Fruit fly (Drosophila melanogaster) whole organism, embryonic: ENCODE results near the gene CG10413.

ENCODE experiments used
- D ChIP-seq, 2 experiments: fragments of 200-800 bp in 1 of 2; fragments of >200 bp in 1 of 2; sonication (Bioruptor generic) in 1 of 2; optimal IDR thresholded peaks; 2 replicates in 1 of 2; 3 replicates in 1 of 2; lab custom pipeline; 2017; ENCODE audit warnings: mild to moderate bottlenecking in 1 of 2, missing biosample characterization in 1 of 2, missing genetic modification characterization in 1 of 2, missing genetic modification reagents in 1 of 2
- Dll ChIP-seq: fragments of 200-800 bp; sonication (Bioruptor generic); IDR thresholded peaks from 4 replicates; pipeline ENCODE4 v1.3.6; 2022; ENCODE audit warnings: missing biosample characterization, missing genetic modification characterization; ENCODE audit not compliant: partially characterized antibody
- Hr78 ChIP-seq, 2 experiments: fragments of 200-800 bp in 1 of 2; fragments of >200 bp in 1 of 2; sonication (Bioruptor generic) in 1 of 2; optimal IDR thresholded peaks; 2 replicates each; lab custom pipeline; 2017 to 2019; ENCODE audit warnings: missing biosample characterization in 2 of 2, missing genetic modification characterization in 2 of 2, mild to moderate bottlenecking in 1 of 2, moderate library complexity in 1 of 2
- gfzf ChIP-seq: fragments of 200-800 bp; sonication (Bioruptor generic); optimal IDR thresholded peaks from 2 replicates; lab custom pipeline; 2016; ENCODE audit warnings: missing biosample characterization, mild to moderate bottlenecking, missing genetic modification characterization, moderate library complexity
- hbn ChIP-seq: fragments of 200-800 bp; sonication (Bioruptor generic); IDR thresholded peaks from 2 replicates; pipeline ENCODE4 v1.3.6; 2022; ENCODE audit warnings: missing biosample characterization, missing genetic modification characterization; ENCODE audit not compliant: partially characterized antibody
- pnt ChIP-seq: fragments of 200-800 bp; sonication (Bioruptor generic); optimal IDR thresholded peaks from 3 replicates; lab custom pipeline; 2016; ENCODE audit warnings: missing biosample characterization, missing genetic modification characterization
- so ChIP-seq: fragments of 200-800 bp; sonication (Bioruptor generic); IDR thresholded peaks from 3 replicates; pipeline ENCODE4 v1.3.6; 2022; ENCODE audit warnings: missing biosample characterization, missing genetic modification characterization
- tio ChIP-seq: fragments of 200-800 bp; sonication (Bioruptor generic); optimal IDR thresholded peaks from 2 replicates; lab custom pipeline; 2017; ENCODE audit warnings: missing biosample characterization, missing genetic modification characterization, inconsistent platforms
- zen2 ChIP-seq: fragments of 200-800 bp; sonication (Bioruptor generic); IDR thresholded peaks from 3 replicates; pipeline ENCODE4 v1.3.6; 2022; ENCODE audit warnings: missing biosample characterization, missing genetic modification characterization; ENCODE audit not compliant: partially characterized antibody

DNA sequence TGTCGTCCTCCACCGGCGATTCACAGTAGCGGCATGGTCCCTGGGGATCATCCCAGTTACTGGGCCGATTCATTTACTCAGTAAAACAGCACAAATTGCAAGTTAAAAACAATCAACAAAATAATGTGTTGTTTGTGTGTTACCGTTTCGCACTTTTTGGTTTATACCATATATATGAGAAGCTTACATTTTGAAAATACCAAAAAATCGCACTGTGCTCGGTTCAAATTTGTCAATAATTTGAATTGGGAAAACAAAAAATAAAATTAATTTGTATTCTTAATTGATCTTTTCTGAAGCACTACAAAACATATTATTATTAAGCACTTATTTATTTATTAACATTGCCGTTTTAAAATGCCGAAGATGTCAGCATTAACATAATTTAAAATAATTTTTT lies 7.1 kb upstream of the CG10413 start, which contains the start of gene Atac2:
- TF ChIP-seq zen2 (GFP tag; lab: Robert Waterston, UW), result no peak
- TF ChIP-seq Dll (GFP tag; lab: Robert Waterston, UW), result no peak
- no peak for TF ChIP-seq so
- TF ChIP-seq Hr78 (GFP tag; optimal IDR thresholded peaks at IDR 0.05; lab: Kevin White, UChicago), result no peak
- TF ChIP-seq pnt (GFP tag; lab: Kevin White, UChicago), result no peak
- peak; percentile 83 for TF ChIP-seq gfzf
- no peak for TF ChIP-seq tio
- no peak for TF ChIP-seq D (optimal IDR thresholded peaks at IDR 0.05; lab: Kevin White, UChicago)
- TF ChIP-seq D (GFP tag; optimal IDR thresholded peaks at IDR 0.05; lab: Kevin White, UChicago), result no peak
- TF ChIP-seq hbn (GFP tag; lab: Robert Waterston, UW), result 0 out of 2 replicates have a peak, but pooled peaks have one; percentile 16
